Worm (Caenorhabditis elegans) whole organism, midembryonic: ENCODE results near the gene F02D8.1.

Experiments used
- flt-1 ChIP-seq: fragments of 200-800 bp; sonication (Bioruptor generic); IDR thresholded peaks from 2 replicates; pipeline ENCODE4 v1.3.6; 2022; ENCODE audit warnings: missing genetic modification characterization, missing compliant biosample characterization
- med-1 ChIP-seq: sonication (generic microtip); optimal IDR thresholded peaks from 2 replicates; lab custom pipeline; 2017; ENCODE audit warnings: missing genetic modification characterization, mild to moderate bottlenecking, missing compliant biosample characterization, antibody characterized with exemption, missing genetic modification reagents; ENCODE audit not compliant: insufficient read depth

ce11 chrV:14993620-14994019 is 15.1 kb upstream of the F02D8.1 start, which contains the start of gene fil-1:
- TF ChIP-seq med-1 (no peak), flt-1 (GFP tag; lab: Robert Waterston, UW) (no peak)
